Worm (Caenorhabditis elegans) whole organism, L2 larva: ENCODE measurements around the gene ceh-76.

Experiments
- F13H6.1 ChIP-seq: sonication (generic microtip); optimal IDR thresholded peaks from 2 replicates; lab custom pipeline; 2016; ENCODE audit warnings: missing genetic modification characterization, missing compliant biosample characterization
- ZK546.5 ChIP-seq: sonication (generic microtip); optimal IDR thresholded peaks from 2 replicates; lab custom pipeline; 2017; ENCODE audit warnings: missing biosample characterization, missing genetic modification characterization
- alr-1 ChIP-seq: fragments of 150-350 bp; optimal IDR thresholded peaks from 2 replicates; lab custom pipeline; 2014; ENCODE audit warnings: missing biosample characterization, missing genetic modification characterization
- ama-1 ChIP-seq: fragments of 150-350 bp; optimal IDR thresholded peaks from 2 replicates; lab custom pipeline; 2018; ENCODE audit warnings: inconsistent platforms
- egl-27 ChIP-seq: sonication (generic microtip); optimal IDR thresholded peaks from 3 replicates; lab custom pipeline; 2017; ENCODE audit warnings: missing biosample characterization, missing genetic modification reagents, missing genetic modification characterization
- elt-1 ChIP-seq: fragments of 150-350 bp; optimal IDR thresholded peaks from 2 replicates; lab custom pipeline; 2014; ENCODE audit warnings: missing biosample characterization, missing genetic modification characterization
- lin-39 ChIP-seq: fragments of 150-350 bp; optimal IDR thresholded peaks from 2 replicates; lab custom pipeline; 2014; ENCODE audit warnings: missing biosample characterization, missing genetic modification reagents, missing genetic modification characterization
- nhr-12 ChIP-seq: fragments of 150-350 bp; optimal IDR thresholded peaks from 2 replicates; lab custom pipeline; 2014; ENCODE audit warnings: missing biosample characterization, missing genetic modification characterization
- nhr-25 ChIP-seq: fragments of 150-350 bp; sonication (generic microtip); optimal IDR thresholded peaks from 3 replicates; lab custom pipeline; 2014; ENCODE audit warnings: missing biosample characterization, missing genetic modification characterization
- nhr-6 ChIP-seq: fragments of 150-350 bp; optimal IDR thresholded peaks from 2 replicates; lab custom pipeline; 2014; ENCODE audit warnings: missing biosample characterization, missing genetic modification characterization
- nhr-77 ChIP-seq: fragments of 150-350 bp; optimal IDR thresholded peaks from 2 replicates; lab custom pipeline; 2014; ENCODE audit warnings: missing biosample characterization, missing genetic modification characterization
- unc-62 ChIP-seq: fragments of 150-350 bp; optimal IDR thresholded peaks from 2 replicates; lab custom pipeline; 2014; ENCODE audit warnings: missing biosample characterization, missing genetic modification reagents, missing genetic modification characterization

- TF ChIP-seq ama-1 (lab: Kevin White, UChicago) (no peak), egl-27 (tag; lab: Kevin White, UChicago) (no peak), elt-1 (tag; lab: Kevin White, UChicago) (no peak), ZK546.5 (tag; lab: Kevin White, UChicago) (no peak), F13H6.1 (tag; lab: Kevin White, UChicago) (no peak), unc-62 (GFP tag; lab: Kevin White, UChicago) (no peak), nhr-12 (no peak), nhr-77 (tag; lab: Kevin White, UChicago) (no peak), lin-39 (tag; lab: Kevin White, UChicago) (no peak), nhr-6 (tag; lab: Kevin White, UChicago) (no peak), nhr-25 (tag; lab: Kevin White, UChicago) (no peak), alr-1 (tag; lab: Kevin White, UChicago) (no peak)
Measured at ce11 chrV:8016928-8017327, 22.5 kb upstream of the ceh-76 start, which contains the start of gene sptl-2.
